Fruit fly (Drosophila melanogaster) whole organism, wandering third instar larva: ENCODE data around the gene Dhod.
A peak's percentile ranks its signal among the peaks of the same experiment; 100 is the strongest.

Experiments
- Abd-B ChIP-seq: fragments of >200 bp; optimal IDR thresholded peaks from 2 replicates; lab custom pipeline; 2017; ENCODE audit warnings: missing biosample characterization, missing genetic modification characterization
- CG32264 ChIP-seq: fragments of 200-800 bp; sonication (Bioruptor generic); optimal IDR thresholded peaks from 2 replicates; lab custom pipeline; 2016; ENCODE audit warnings: missing biosample characterization, missing genetic modification characterization
- CG9705 ChIP-seq: fragments of 200-800 bp; sonication (Bioruptor generic); optimal IDR thresholded peaks from 2 replicates; lab custom pipeline; 2018; ENCODE audit warnings: missing biosample characterization, mild to moderate bottlenecking, missing genetic modification characterization
- CrebA ChIP-seq: fragments of 200-800 bp; sonication (Bioruptor generic); optimal IDR thresholded peaks from 2 replicates; lab custom pipeline; 2016; ENCODE audit warnings: missing biosample characterization, mild to moderate bottlenecking, missing genetic modification characterization, borderline replicate concordance
- Dfd ChIP-seq: fragments of >200 bp; optimal IDR thresholded peaks from 2 replicates; lab custom pipeline; 2017; ENCODE audit warnings: missing biosample characterization, missing genetic modification characterization
- Dif ChIP-seq: fragments of 200-275, 200-300 bp; sonication (Bioruptor generic); optimal IDR thresholded peaks from 2 replicates; lab custom pipeline; 2018; ENCODE audit warnings: missing biosample characterization, missing genetic modification characterization; ENCODE audit not compliant: partially characterized antibody
- GATAd ChIP-seq: sonication (Bioruptor generic); optimal IDR thresholded peaks from 2 replicates; lab custom pipeline; 2016; ENCODE audit warnings: missing biosample characterization, missing genetic modification characterization
- HLH106 ChIP-seq: fragments of 200-800 bp; optimal IDR thresholded peaks from 3 replicates; lab custom pipeline; 2019; ENCODE audit warnings: missing biosample characterization, mild to moderate bottlenecking, missing genetic modification characterization, moderate library complexity
- Hnf4 ChIP-seq: fragments of 200-800 bp; sonication (Bioruptor generic); optimal IDR thresholded peaks from 2 replicates; lab custom pipeline; 2016; ENCODE audit warnings: missing biosample characterization, mild to moderate bottlenecking, missing genetic modification characterization
- Hr78 ChIP-seq: fragments of >200 bp; optimal IDR thresholded peaks from 2 replicates; lab custom pipeline; 2017; ENCODE audit warnings: missing biosample characterization, missing genetic modification characterization
- Hr83 ChIP-seq: fragments of 200-300 bp; sonication (Bioruptor generic); optimal IDR thresholded peaks from 2 replicates; lab custom pipeline; 2016; ENCODE audit warnings: missing biosample characterization, mild to moderate bottlenecking, missing genetic modification characterization, moderate library complexity; ENCODE audit not compliant: poor library complexity, severe bottlenecking
- Jra ChIP-seq: sonication (Bioruptor generic); optimal IDR thresholded peaks from 2 replicates; lab custom pipeline; 2016; ENCODE audit warnings: missing biosample characterization, missing genetic modification characterization
- Mio ChIP-seq: sonication (Bioruptor generic); optimal IDR thresholded peaks from 2 replicates; lab custom pipeline; 2016; ENCODE audit warnings: missing biosample characterization, missing genetic modification characterization
- Myc ChIP-seq: fragments of >200 bp; optimal IDR thresholded peaks from 2 replicates; lab custom pipeline; 2017
- N ChIP-seq: fragments of >200 bp; optimal IDR thresholded peaks from 2 replicates; lab custom pipeline; 2018; ENCODE audit warnings: missing biosample characterization, missing external identifiers, missing genetic modification characterization
- OdsH ChIP-seq: fragments of 200-800 bp; sonication (Bioruptor generic); optimal IDR thresholded peaks from 2 replicates; lab custom pipeline; 2016; ENCODE audit warnings: missing biosample characterization, mild to moderate bottlenecking, missing genetic modification characterization
- Rel ChIP-seq, 2 experiments: fragments of 200-800 bp; sonication (Bioruptor generic) in 1 of 2; optimal IDR thresholded peaks; 2 replicates in 1 of 2; 3 replicates in 1 of 2; lab custom pipeline; 2016 to 2019; ENCODE audit warnings: mild to moderate bottlenecking in 2 of 2, missing biosample characterization in 2 of 2, missing genetic modification characterization in 2 of 2, moderate library complexity in 1 of 2
- Sp1 ChIP-seq: fragments of 200-800 bp; sonication (Bioruptor generic); optimal IDR thresholded peaks from 3 replicates; lab custom pipeline; 2019; ENCODE audit warnings: missing biosample characterization, mild to moderate bottlenecking, missing genetic modification characterization, moderate library complexity
- Vsx2 ChIP-seq: fragments of 200-300, 225-300 bp; sonication (Bioruptor generic); optimal IDR thresholded peaks from 2 replicates; lab custom pipeline; 2018; ENCODE audit warnings: missing biosample characterization, missing genetic modification characterization; ENCODE audit not compliant: partially characterized antibody
- br ChIP-seq: fragments of 200-800 bp; sonication (Bioruptor generic); optimal IDR thresholded peaks from 2 replicates; lab custom pipeline; 2016; ENCODE audit warnings: missing biosample characterization, missing genetic modification characterization
- brk ChIP-seq: fragments of 200-800 bp; sonication (Bioruptor generic); optimal IDR thresholded peaks from 2 replicates; lab custom pipeline; 2016; ENCODE audit warnings: missing biosample characterization, mild to moderate bottlenecking, missing genetic modification characterization
- dl ChIP-seq, 2 experiments: fragments of 175-275, 200-275 bp in 1 of 2; fragments of 200-275 bp in 1 of 2; sonication (Bioruptor generic); optimal IDR thresholded peaks; lab custom pipeline; 2018; ENCODE audit warnings: mild to moderate bottlenecking in 2 of 2, missing biosample characterization in 2 of 2, missing genetic modification characterization in 2 of 2, moderate library complexity in 2 of 2; ENCODE audit not compliant: partially characterized antibody in 2 of 2, insufficient read depth in 1 of 2
- dmrt93B ChIP-seq: fragments of 200-800 bp; sonication (Bioruptor generic); optimal IDR thresholded peaks from 2 replicates; lab custom pipeline; 2018; ENCODE audit warnings: missing biosample characterization, mild to moderate bottlenecking, missing genetic modification characterization
- dsf ChIP-seq: sonication (Bioruptor generic); optimal IDR thresholded peaks from 2 replicates; lab custom pipeline; 2016; ENCODE audit warnings: missing biosample characterization, missing genetic modification characterization, borderline replicate concordance
- ey ChIP-seq: fragments of 200-800 bp; sonication (Bioruptor generic); optimal IDR thresholded peaks from 2 replicates; lab custom pipeline; 2016; ENCODE audit warnings: missing biosample characterization, missing genetic modification characterization
- foxo ChIP-seq, 2 experiments: fragments of 200-800 bp; sonication (Bioruptor generic); optimal IDR thresholded peaks; 2 replicates in 1 of 2; 3 replicates in 1 of 2; lab custom pipeline; 2016 to 2017; ENCODE audit warnings: missing biosample characterization in 2 of 2, missing genetic modification characterization in 2 of 2
- fru ChIP-seq: fragments of 200-800 bp; sonication (Bioruptor generic); optimal IDR thresholded peaks from 3 replicates; lab custom pipeline; 2016; ENCODE audit warnings: missing biosample characterization, mild to moderate bottlenecking, missing genetic modification characterization
- h ChIP-seq: fragments of 200-800 bp; sonication (Bioruptor generic); optimal IDR thresholded peaks from 3 replicates; lab custom pipeline; 2016; ENCODE audit warnings: missing biosample characterization, mild to moderate bottlenecking, missing genetic modification characterization
- jim ChIP-seq: fragments of 175-275, 200-325 bp; sonication (Bioruptor generic); optimal IDR thresholded peaks from 2 replicates; lab custom pipeline; 2016; ENCODE audit warnings: missing biosample characterization, mild to moderate bottlenecking, missing genetic modification characterization
- lola ChIP-seq: fragments of >200 bp; optimal IDR thresholded peaks from 2 replicates; lab custom pipeline; 2017; ENCODE audit warnings: missing biosample characterization, missing genetic modification characterization
- pan ChIP-seq: fragments of >200 bp; optimal IDR thresholded peaks from 2 replicates; lab custom pipeline; 2017
- psq ChIP-seq: fragments of 200-800 bp; sonication (Bioruptor generic); optimal IDR thresholded peaks from 3 replicates; lab custom pipeline; 2017; ENCODE audit warnings: missing biosample characterization, mild to moderate bottlenecking, missing genetic modification characterization, moderate library complexity
- rgr ChIP-seq: fragments of 200-800 bp; sonication (Bioruptor generic); optimal IDR thresholded peaks from 3 replicates; lab custom pipeline; 2016; ENCODE audit warnings: missing biosample characterization, mild to moderate bottlenecking, missing genetic modification characterization
- sage ChIP-seq: fragments of 200-800 bp; sonication (Bioruptor generic); optimal IDR thresholded peaks from 2 replicates; lab custom pipeline; 2016; ENCODE audit warnings: missing biosample characterization, mild to moderate bottlenecking, missing genetic modification characterization
- sv ChIP-seq: fragments of 200-800 bp; sonication (Bioruptor generic); optimal IDR thresholded peaks from 3 replicates; lab custom pipeline; 2016; ENCODE audit warnings: missing biosample characterization, missing genetic modification characterization
- tai ChIP-seq: sonication (Bioruptor generic); optimal IDR thresholded peaks from 2 replicates; lab custom pipeline; 2016; ENCODE audit warnings: missing biosample characterization, missing genetic modification characterization
- usp ChIP-seq: fragments of >200 bp; optimal IDR thresholded peaks from 2 replicates; lab custom pipeline; 2017; ENCODE audit warnings: missing biosample characterization, missing genetic modification characterization
- woc ChIP-seq: sonication (Bioruptor generic); optimal IDR thresholded peaks from 2 replicates; lab custom pipeline; 2016; ENCODE audit warnings: missing biosample characterization, mild to moderate bottlenecking, missing genetic modification characterization

The Dhod gene

DNA sequence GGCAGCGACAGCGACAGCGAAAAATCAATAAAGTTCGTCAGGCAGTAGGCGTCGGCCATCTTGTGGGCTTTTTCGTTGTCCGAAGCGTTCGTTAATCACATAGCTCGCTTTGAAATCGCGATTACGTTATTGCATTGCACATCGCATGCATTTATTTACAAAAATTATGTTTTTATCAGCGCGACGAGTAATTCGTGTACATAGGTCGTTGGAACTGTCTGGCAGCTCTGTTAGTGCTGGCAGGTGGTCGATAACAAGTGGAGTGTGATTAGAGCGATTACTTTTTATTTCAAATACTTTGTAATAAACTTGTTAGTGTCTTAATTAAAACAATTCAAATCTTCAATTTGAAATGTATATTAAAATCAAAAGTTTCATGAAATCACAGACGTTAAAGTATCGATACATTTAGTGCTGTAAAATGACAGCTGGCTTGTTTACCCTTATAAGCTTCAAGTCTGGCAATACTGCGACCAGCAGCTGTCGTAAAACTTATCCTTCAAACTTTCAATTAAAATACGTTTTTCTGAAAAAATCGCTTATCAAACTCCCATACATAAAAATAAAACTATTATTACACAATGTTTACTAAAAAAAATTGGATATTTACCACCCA, 11.1 kb upstream of the Dhod start, which contains the start of gene CG8032 (continued):
- TF ChIP-seq Jra (GFP tag; lab: Kevin White, UChicago): peak; percentile 83
- TF ChIP-seq ey (GFP tag; lab: Kevin White, UChicago): peak; percentile 39
- TF ChIP-seq jim (GFP tag; lab: Kevin White, UChicago): no peak
- TF ChIP-seq pan (lab: Kevin White, UChicago): no peak
- TF ChIP-seq tai (GFP tag; lab: Kevin White, UChicago): no peak
- peak; percentile 18 for TF ChIP-seq Sp1 (GFP tag; lab: Kevin White, UChicago)
- TF ChIP-seq woc (GFP tag; lab: Kevin White, UChicago): peak; percentile 45
- TF ChIP-seq, all 38 proteins: peak for 20

DNA sequence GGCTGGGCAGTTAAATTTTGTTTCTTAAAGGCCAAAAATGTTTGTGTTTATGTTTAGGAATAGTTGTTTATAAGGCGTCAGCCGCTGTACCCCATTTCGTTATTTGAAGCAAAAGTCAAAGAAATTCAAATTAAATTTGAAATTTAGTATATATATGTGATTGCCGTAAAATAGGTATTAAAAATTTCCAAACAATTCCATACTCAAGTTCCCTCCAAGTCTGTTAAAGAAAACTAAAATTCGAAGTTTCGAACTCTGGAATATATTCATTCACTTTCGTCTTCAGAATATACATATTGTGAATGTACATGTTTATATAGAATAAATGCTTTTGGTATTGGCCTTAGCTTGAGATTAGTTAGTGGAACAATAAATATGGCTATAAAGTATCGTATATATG, 7.9 kb upstream of the Dhod start, which contains the start of gene bel:
Gene bel, minus strand, starts transcription at position 101 of the 400 bp plus-strand sequence.
- TF ChIP-seq rgr (no peak), Vsx2 (GFP tag; lab: Kevin White, UChicago) (no peak), HLH106 (no peak), tai (GFP tag; lab: Kevin White, UChicago) (no peak)

DNA sequence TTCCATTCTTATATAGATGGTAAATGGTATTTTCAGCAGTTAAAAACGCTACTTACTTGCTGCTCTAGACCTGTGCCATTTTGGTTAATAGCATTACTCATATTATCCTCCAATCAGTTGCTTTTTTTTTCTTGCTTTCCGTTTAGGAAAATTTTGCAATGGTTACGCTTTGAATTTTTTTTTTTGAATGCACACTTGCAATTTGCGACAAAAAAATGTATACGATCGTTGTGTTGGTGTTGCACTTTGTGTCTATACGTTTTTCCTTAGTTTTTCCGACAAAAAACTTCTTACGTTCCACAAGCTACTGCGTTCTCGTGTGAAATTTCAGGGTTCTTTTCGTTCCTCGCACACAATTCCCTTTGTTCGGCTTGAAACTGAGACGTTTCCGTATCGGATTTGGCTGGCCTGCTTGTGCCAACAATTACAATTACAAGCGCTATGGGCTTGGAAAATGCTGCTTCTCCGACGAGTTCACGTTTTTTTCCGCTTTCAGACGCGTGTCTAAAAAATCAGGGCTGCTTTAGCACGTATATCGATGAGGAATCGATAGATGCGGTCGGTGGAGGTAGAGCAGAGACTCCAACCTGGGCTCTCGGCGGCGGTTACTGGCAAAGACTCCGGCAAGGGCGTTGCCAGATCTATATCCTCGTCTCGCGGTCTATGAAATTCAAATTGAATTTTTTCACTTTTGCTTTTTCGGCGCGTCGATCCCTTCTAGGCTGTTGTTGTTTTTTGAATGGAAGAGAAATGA, 7.4 kb upstream of the Dhod start:
- TF ChIP-seq Jra (GFP tag; lab: Kevin White, UChicago) (no peak), Vsx2 (GFP tag; lab: Kevin White, UChicago) (no peak), dl (GFP tag; optimal IDR thresholded peaks at IDR 0.05; lab: Kevin White, UChicago; ENCODE audit: insufficient read depth in 1 of 2, partially characterized antibody in 2 of 2) (no peak), brk (no peak), CG32264 (GFP tag; lab: Kevin White, UChicago) (no peak), dsf (GFP tag; lab: Kevin White, UChicago) (no peak), N (no peak), HLH106 (peak; percentile 38), Mio (GFP tag; lab: Kevin White, UChicago) (no peak), ey (GFP tag; lab: Kevin White, UChicago) (peak; percentile 2), dmrt93B (GFP tag; lab: Kevin White, UChicago) (no peak), Dfd (no peak), h (peak; percentile 93), jim (GFP tag; lab: Kevin White, UChicago) (no peak), Myc (peak; percentile 50), usp (GFP tag; lab: Kevin White, UChicago) (no peak), pan (lab: Kevin White, UChicago) (no peak), woc (GFP tag; lab: Kevin White, UChicago) (no peak), CG9705 (GFP tag; lab: Kevin White, UChicago) (no peak), Hnf4 (GFP tag; lab: Kevin White, UChicago) (peak; percentile 29), Abd-B (GFP tag; lab: Kevin White, UChicago) (no peak), GATAd (no peak), sage (GFP tag; lab: Kevin White, UChicago) (no peak), Dif (GFP tag; lab: Kevin White, UChicago) (peak; percentile 42), lola (GFP tag; lab: Kevin White, UChicago) (no peak), OdsH (GFP tag; lab: Kevin White, UChicago) (no peak), Hr78 (no peak), CrebA (GFP tag; lab: Kevin White, UChicago) (no peak), sv (GFP tag; lab: Kevin White, UChicago) (no peak), foxo (GFP tag; optimal IDR thresholded peaks at IDR 0.05; lab: Kevin White, UChicago) (peak in 1 of 2 experiments; percentile 46), Sp1 (GFP tag; lab: Kevin White, UChicago) (peak; percentile 60), br (peak; percentile 12), tai (GFP tag; lab: Kevin White, UChicago) (no peak), fru (GFP tag; lab: Kevin White, UChicago) (peak; percentile 15), Rel (GFP tag; optimal IDR thresholded peaks at IDR 0.05; lab: Kevin White, UChicago) (no peak), Rel (tag; optimal IDR thresholded peaks at IDR 0.05; lab: Kevin White, UChicago) (peak; percentile 63), rgr (peak; percentile 68), psq (GFP tag; lab: Kevin White, UChicago) (no peak), Hr83 (GFP tag; lab: Kevin White, UChicago) (peak; percentile 32)
- TF ChIP-seq, all 38 proteins: peak for 13
